Fruit fly (Drosophila melanogaster) S2 (cell line): ENCODE measurements around the gene ab.

Experiments
- CG8478 ChIP-seq: fragments of >200 bp; optimal IDR thresholded peaks from 2 replicates; lab custom pipeline; 2018
- CTCF ChIP-seq, 2 experiments: fragments of >200 bp; optimal IDR thresholded peaks; 2 replicates each; lab custom pipeline; 2018

dm6 chr2L:11207471-11207870 lies 3.0 kb upstream of the ab start:
- no peak for TF ChIP-seq CG8478 (lab: Kevin White, UChicago)
- TF ChIP-seq CTCF (optimal IDR thresholded peaks at IDR 0.05; lab: Kevin White, UChicago) = no peak
